Fruit fly (Drosophila melanogaster) whole organism, adult: ENCODE data around the gene CG15544.

Experiments used
- CG33017 ChIP-seq: fragments of 200-800 bp; sonication (Bioruptor generic); optimal IDR thresholded peaks from 2 replicates; lab custom pipeline; 2018; ENCODE audit warnings: missing biosample characterization, mild to moderate bottlenecking, missing genetic modification characterization, moderate library complexity
- CG5204 ChIP-seq: fragments of 200-800 bp; sonication (Bioruptor generic); optimal IDR thresholded peaks from 2 replicates; lab custom pipeline; 2016; ENCODE audit warnings: missing biosample characterization, missing genetic modification characterization
- CG7045 ChIP-seq: fragments of 200-800 bp; sonication (Bioruptor generic); optimal IDR thresholded peaks from 2 replicates; lab custom pipeline; 2017; ENCODE audit warnings: missing biosample characterization, mild to moderate bottlenecking, missing genetic modification characterization
- Hr96 ChIP-seq: fragments of 200-800 bp; sonication (Bioruptor generic); optimal IDR thresholded peaks from 2 replicates; lab custom pipeline; 2016; ENCODE audit warnings: missing biosample characterization, missing genetic modification characterization
- Mnt ChIP-seq: fragments of 200-800 bp; sonication (Bioruptor generic); optimal IDR thresholded peaks from 2 replicates; lab custom pipeline; 2016; ENCODE audit warnings: missing biosample characterization, mild to moderate bottlenecking, missing genetic modification characterization
- cic ChIP-seq: fragments of 200-800 bp; sonication (Bioruptor generic); optimal IDR thresholded peaks from 2 replicates; lab custom pipeline; 2017; ENCODE audit warnings: missing biosample characterization, mild to moderate bottlenecking, missing genetic modification characterization, moderate library complexity
- cnc ChIP-seq, 2 experiments: fragments of >200 bp; optimal IDR thresholded peaks; 2 replicates each; lab custom pipeline; 2017

DNA sequence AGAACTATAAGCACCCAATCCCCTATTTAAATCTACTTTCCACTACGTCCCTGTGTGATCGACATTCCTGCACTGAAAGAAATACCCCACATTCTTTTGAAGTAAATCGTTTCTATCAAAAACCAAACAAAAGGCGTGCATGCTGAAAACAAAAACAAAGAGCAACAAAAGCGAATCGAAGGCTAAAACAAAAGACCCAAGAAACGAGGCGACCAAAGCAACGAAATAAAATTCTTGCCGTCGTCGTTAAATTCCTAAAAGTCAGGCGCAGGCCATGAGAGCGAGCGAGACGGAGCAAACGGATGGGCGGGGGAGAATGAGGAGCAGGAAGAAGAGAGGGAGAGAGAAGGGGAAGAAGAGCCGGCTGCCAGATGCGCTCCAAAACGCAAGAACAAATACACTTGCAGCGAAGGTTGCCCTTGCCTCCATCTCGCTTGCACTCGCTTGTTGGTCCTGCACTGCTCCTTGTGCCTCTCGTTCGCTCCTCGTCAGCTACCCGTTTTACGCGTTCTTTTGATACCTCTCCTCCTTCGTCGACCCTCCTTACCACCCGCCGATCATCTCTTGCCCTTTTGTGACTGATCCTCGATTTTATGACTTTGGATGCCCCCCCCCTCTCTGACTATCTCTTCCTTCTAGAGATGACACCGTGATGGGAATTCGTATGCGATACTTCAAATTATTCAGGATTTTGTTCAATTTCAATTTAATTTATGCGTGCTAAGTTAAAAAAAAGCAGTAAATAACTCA is 32.9 kb upstream of the CG15544 start:
- TF ChIP-seq Hr96 (GFP tag; lab: Kevin White, UChicago) = no peak
- no peak for TF ChIP-seq CG33017 (tag; lab: Kevin White, UChicago)
- no peak for TF ChIP-seq Mnt (GFP tag; lab: Kevin White, UChicago)
- TF ChIP-seq CG7045 (GFP tag; lab: Kevin White, UChicago) = no peak
- TF ChIP-seq cic (GFP tag; lab: Kevin White, UChicago) = no peak
- TF ChIP-seq CG5204 = no peak
- TF ChIP-seq cnc (optimal IDR thresholded peaks at IDR 0.05; lab: Kevin White, UChicago) = no peak
